Fruit fly (Drosophila melanogaster): ENCODE data around the gene CG34347.

DNA sequence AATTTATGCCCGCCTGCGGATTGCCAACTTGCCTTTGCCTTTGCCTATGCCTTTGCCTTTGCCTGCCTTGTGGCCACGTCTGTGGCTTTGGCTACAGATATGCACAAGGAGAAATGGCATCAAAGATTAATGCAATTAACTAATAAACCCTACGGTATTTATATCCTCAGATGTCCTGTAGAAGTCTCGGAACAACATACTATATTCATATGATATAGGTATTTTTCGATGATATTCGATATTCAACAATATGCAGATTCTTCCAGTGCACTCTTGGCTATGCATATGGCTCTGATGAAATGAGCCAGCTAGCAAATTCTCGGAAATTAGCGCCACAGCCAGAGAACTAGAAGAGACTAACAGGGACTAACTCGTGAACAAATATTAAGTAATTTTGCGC lies 25.3 kb downstream of the CG34347 start:
- TF ChIP-seq CG8632 (GFP tag; optimal IDR thresholded peaks at IDR 0.05) (peak; percentile 19), CG8319 (GFP tag; optimal IDR thresholded peaks at IDR 0.05) (peak; percentile 13), Met (GFP tag; optimal IDR thresholded peaks at IDR 0.05) (peak; percentile 16), Sox102F (GFP tag; optimal IDR thresholded peaks at IDR 0.05) (no peak), esn (GFP tag; optimal IDR thresholded peaks at IDR 0.05) (peak; percentile 18), acj6 (GFP tag; optimal IDR thresholded peaks at IDR 0.05) (peak; percentile 75), CG3032 (tag; optimal IDR thresholded peaks at IDR 0.05) (peak; percentile 83), topi (GFP tag; optimal IDR thresholded peaks at IDR 0.05) (peak; percentile 14), dsx (GFP tag; optimal IDR thresholded peaks at IDR 0.05; ENCODE audit: poor library complexity, severe bottlenecking) (peak; percentile 78), Sox15 (GFP tag; optimal IDR thresholded peaks at IDR 0.05) (no peak), Hr39 (GFP tag; optimal IDR thresholded peaks at IDR 0.05) (no peak), dac (GFP tag; optimal IDR thresholded peaks at IDR 0.05) (peak; percentile 18), Smox (GFP tag; optimal IDR thresholded peaks at IDR 0.05) (no peak), cyc (GFP tag; optimal IDR thresholded peaks at IDR 0.05) (no peak)
